Fruit fly (Drosophila melanogaster) whole organism, wandering third instar larva: ENCODE data around the gene Cpr67Fa2.

Experiments
- Hr78 ChIP-seq: fragments of >200 bp; optimal IDR thresholded peaks from 2 replicates; lab custom pipeline; 2017; ENCODE audit warnings: missing biosample characterization, missing genetic modification characterization
- N ChIP-seq: fragments of >200 bp; optimal IDR thresholded peaks from 2 replicates; lab custom pipeline; 2018; ENCODE audit warnings: missing biosample characterization, missing external identifiers, missing genetic modification characterization
- OdsH ChIP-seq: fragments of 200-800 bp; sonication (Bioruptor generic); optimal IDR thresholded peaks from 2 replicates; lab custom pipeline; 2016; ENCODE audit warnings: missing biosample characterization, mild to moderate bottlenecking, missing genetic modification characterization
- Sp1 ChIP-seq: fragments of 200-800 bp; sonication (Bioruptor generic); optimal IDR thresholded peaks from 3 replicates; lab custom pipeline; 2019; ENCODE audit warnings: missing biosample characterization, mild to moderate bottlenecking, missing genetic modification characterization, moderate library complexity
- pan ChIP-seq: fragments of >200 bp; optimal IDR thresholded peaks from 2 replicates; lab custom pipeline; 2017
- psq ChIP-seq: fragments of 200-800 bp; sonication (Bioruptor generic); optimal IDR thresholded peaks from 3 replicates; lab custom pipeline; 2017; ENCODE audit warnings: missing biosample characterization, mild to moderate bottlenecking, missing genetic modification characterization, moderate library complexity
- tai ChIP-seq: sonication (Bioruptor generic); optimal IDR thresholded peaks from 2 replicates; lab custom pipeline; 2016; ENCODE audit warnings: missing biosample characterization, missing genetic modification characterization
- usp ChIP-seq: fragments of >200 bp; optimal IDR thresholded peaks from 2 replicates; lab custom pipeline; 2017; ENCODE audit warnings: missing biosample characterization, missing genetic modification characterization

DNA sequence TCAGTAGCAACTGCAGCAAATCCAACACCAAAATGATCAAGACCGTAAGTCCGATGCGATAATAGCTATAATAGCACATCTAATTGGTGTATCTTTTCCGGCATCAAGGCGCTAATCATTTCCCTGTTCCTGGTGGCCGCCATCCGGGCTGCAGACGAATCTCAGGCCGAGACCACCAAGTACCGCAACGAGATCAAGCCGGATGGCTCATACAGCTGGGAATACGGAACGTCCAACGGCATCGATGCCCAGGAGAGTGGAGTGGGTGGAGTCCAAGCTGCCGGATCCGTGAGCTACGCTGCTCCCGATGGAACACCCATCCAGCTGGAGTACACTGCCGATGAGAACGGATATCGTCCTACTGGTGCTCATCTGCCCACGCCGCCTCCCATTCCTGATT is 2.6 kb downstream of the Cpr67Fa2 start, which contains the start of gene Cpr67Fb:
- TF ChIP-seq tai (GFP tag; lab: Kevin White, UChicago) (no peak), Sp1 (GFP tag; lab: Kevin White, UChicago) (no peak), usp (GFP tag; lab: Kevin White, UChicago) (no peak), N (no peak), Hr78 (GFP tag; lab: Kevin White, UChicago) (no peak), OdsH (GFP tag; lab: Kevin White, UChicago) (no peak), pan (lab: Kevin White, UChicago) (no peak), psq (no peak)
